Fruit fly (Drosophila melanogaster) whole organism, adult: Measurements from ENCODE around the gene Scgalpha.
A peak's percentile ranks its signal among the peaks of the same experiment; 100 is the strongest.

Experiments used
- CG11617 ChIP-seq: fragments of 200-800 bp; sonication (Bioruptor generic); optimal IDR thresholded peaks from 2 replicates; lab custom pipeline; 2017; ENCODE audit warnings: mild to moderate bottlenecking, missing biosample characterization, missing genetic modification reagents, missing genetic modification characterization
- CG1620 ChIP-seq: fragments of 200-800 bp; sonication (Bioruptor generic); optimal IDR thresholded peaks from 2 replicates; lab custom pipeline; 2016; ENCODE audit warnings: missing biosample characterization, missing genetic modification characterization
- CG5204 ChIP-seq: fragments of 200-800 bp; sonication (Bioruptor generic); optimal IDR thresholded peaks from 2 replicates; lab custom pipeline; 2016; ENCODE audit warnings: missing biosample characterization, missing genetic modification characterization
- CG7045 ChIP-seq: fragments of 200-800 bp; sonication (Bioruptor generic); optimal IDR thresholded peaks from 2 replicates; lab custom pipeline; 2017; ENCODE audit warnings: missing biosample characterization, mild to moderate bottlenecking, missing genetic modification characterization
- Clk ChIP-seq: fragments of 200-800 bp; sonication (Bioruptor generic); optimal IDR thresholded peaks from 2 replicates; lab custom pipeline; 2017; ENCODE audit warnings: missing biosample characterization, missing genetic modification characterization
- Hr96 ChIP-seq: fragments of 200-800 bp; sonication (Bioruptor generic); optimal IDR thresholded peaks from 2 replicates; lab custom pipeline; 2016; ENCODE audit warnings: missing biosample characterization, missing genetic modification characterization
- bab1 ChIP-seq: fragments of 200-800 bp; sonication (Bioruptor generic); optimal IDR thresholded peaks from 3 replicates; lab custom pipeline; 2019; ENCODE audit warnings: missing biosample characterization, mild to moderate bottlenecking, missing genetic modification characterization, moderate library complexity
- cic ChIP-seq: fragments of 200-800 bp; sonication (Bioruptor generic); optimal IDR thresholded peaks from 2 replicates; lab custom pipeline; 2017; ENCODE audit warnings: missing biosample characterization, mild to moderate bottlenecking, missing genetic modification characterization, moderate library complexity
- kay ChIP-seq: fragments of 200-800 bp; sonication (Bioruptor generic); peaks from one replicate; lab custom pipeline; 2016; ENCODE audit warnings: missing biosample characterization, missing genetic modification characterization, borderline replicate concordance
- tj ChIP-seq: fragments of 200-800 bp; sonication (Bioruptor generic); optimal IDR thresholded peaks from 3 replicates; lab custom pipeline; 2017; ENCODE audit warnings: missing biosample characterization, mild to moderate bottlenecking, missing genetic modification characterization, moderate library complexity

DNA sequence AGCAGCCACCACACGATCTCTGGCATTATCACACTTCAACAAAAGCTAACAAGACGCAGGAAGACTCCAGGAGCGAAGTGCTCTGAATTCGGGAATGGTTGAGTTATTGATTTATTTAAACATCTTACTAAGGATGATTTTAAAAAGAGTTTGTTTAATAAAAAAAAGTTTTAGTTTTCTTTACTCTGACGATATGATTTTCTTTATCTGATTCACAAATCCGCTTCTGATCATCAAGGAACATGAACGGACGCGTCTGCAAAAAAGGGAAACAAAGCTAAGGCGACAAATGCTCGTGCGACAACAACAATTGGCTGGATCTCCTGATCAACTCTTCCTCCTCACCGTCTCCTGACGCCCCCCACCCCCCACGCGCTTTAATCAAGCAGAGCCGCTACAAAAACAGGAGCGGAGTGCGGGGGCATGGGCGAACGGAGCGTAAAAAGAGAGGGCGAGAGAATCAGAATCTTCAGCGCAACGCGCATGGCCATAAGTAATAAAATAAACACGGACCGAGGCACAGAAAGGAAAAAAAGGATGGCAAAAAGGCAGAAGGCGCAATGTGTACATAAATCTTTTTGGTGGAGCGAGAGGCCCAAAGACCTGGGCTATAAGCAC lies 3.9 kb upstream of the Scgalpha start:
- TF ChIP-seq kay (no peak), Hr96 (GFP tag; lab: Kevin White, UChicago) (no peak), cic (GFP tag; lab: Kevin White, UChicago) (no peak), CG1620 (no peak), tj (GFP tag; lab: Kevin White, UChicago) (no peak), bab1 (GFP tag; lab: Kevin White, UChicago) (peak; percentile 18), CG7045 (GFP tag; lab: Kevin White, UChicago) (no peak), CG11617 (GFP tag; lab: Kevin White, UChicago) (no peak), CG5204 (GFP tag; lab: Kevin White, UChicago) (no peak), Clk (GFP tag; lab: Kevin White, UChicago) (no peak)
